Worm (Caenorhabditis elegans) whole organism, L4 larva: ENCODE results near the gene F22E5.8.
"Not testable (repeated sequence)": the region's sequence is repeated elsewhere in the genome, so short reads cannot be mapped to it uniquely, and the experiment has no call there.

ENCODE experiments used
- F26F4.8 ChIP-seq: fragments of 200-800 bp; sonication (Bioruptor generic); conservative IDR thresholded peaks from 2 replicates; pipeline ENCODE4 v1.3.6; 2022; ENCODE audit warnings: missing genetic modification characterization, missing compliant biosample characterization
- F37D6.2 ChIP-seq: sonication (generic microtip); optimal IDR thresholded peaks from 2 replicates; lab custom pipeline; 2016; ENCODE audit warnings: mild to moderate bottlenecking, missing genetic modification characterization, missing compliant biosample characterization
- F49E8.2 ChIP-seq: sonication (generic microtip); optimal IDR thresholded peaks from 2 replicates; lab custom pipeline; 2016; ENCODE audit warnings: missing compliant biosample characterization, mild to moderate bottlenecking, missing genetic modification characterization, borderline replicate concordance
- T20F7.1 ChIP-seq: fragments of 200-800 bp; sonication (Bioruptor generic); optimal IDR thresholded peaks from 2 replicates; lab custom pipeline; 2018; ENCODE audit warnings: mild to moderate bottlenecking, missing genetic modification characterization, missing compliant biosample characterization
- Y75B8A.6 ChIP-seq: fragments of 200-800 bp; sonication (Bioruptor generic); IDR thresholded peaks from 2 replicates; pipeline ENCODE4 v1.3.6; 2022; ENCODE audit warnings: missing genetic modification reagents, missing genetic modification characterization, missing compliant biosample characterization
- aly-2 ChIP-seq: sonication (generic microtip); optimal IDR thresholded peaks from 2 replicates; lab custom pipeline; 2018; ENCODE audit warnings: missing biosample characterization, missing genetic modification characterization
- ama-1 ChIP-seq: fragments of 150-350 bp; optimal IDR thresholded peaks from 2 replicates; lab custom pipeline; 2014; ENCODE audit warnings: inconsistent platforms, mixed read lengths
- arid-1 ChIP-seq: fragments of 200-800 bp; sonication (Bioruptor generic); conservative IDR thresholded peaks from 2 replicates; pipeline ENCODE4 v1.3.6; 2022; ENCODE audit warnings: missing genetic modification reagents, missing genetic modification characterization, missing compliant biosample characterization
- attf-4 ChIP-seq: sonication (generic microtip); optimal IDR thresholded peaks from 3 replicates; lab custom pipeline; 2017; ENCODE audit warnings: missing biosample characterization, missing genetic modification characterization
- ceh-20 ChIP-seq: fragments of 200-800 bp; sonication (Bioruptor generic); IDR thresholded peaks from 2 replicates; pipeline ENCODE4 v1.3.6; 2022; ENCODE audit warnings: missing genetic modification reagents, missing genetic modification characterization, missing compliant biosample characterization
- ceh-32 ChIP-seq: sonication (generic microtip); optimal IDR thresholded peaks from 2 replicates; lab custom pipeline; 2016; ENCODE audit warnings: mild to moderate bottlenecking, missing genetic modification characterization, missing compliant biosample characterization; ENCODE audit not compliant: poor library complexity
- ceh-44 ChIP-seq: fragments of 200-800 bp; sonication (Bioruptor generic); IDR thresholded peaks from 2 replicates; pipeline ENCODE4 v1.3.6; 2022; ENCODE audit warnings: missing genetic modification reagents, missing genetic modification characterization, missing compliant biosample characterization
- ctbp-1 ChIP-seq: fragments of 200-800 bp; sonication (Bioruptor generic); IDR thresholded peaks from 2 replicates; pipeline ENCODE4 v1.3.6; 2022; ENCODE audit warnings: missing genetic modification reagents, missing genetic modification characterization, missing compliant biosample characterization
- daf-12 ChIP-seq: fragments of 150-350 bp; optimal IDR thresholded peaks from 2 replicates; lab custom pipeline; 2014; ENCODE audit warnings: missing biosample characterization, missing genetic modification reagents, missing genetic modification characterization
- daf-16 ChIP-seq, 3 experiments: sonication (generic microtip); optimal IDR thresholded peaks; 2 replicates each; lab custom pipeline; 2016 to 2017; ENCODE audit warnings: missing genetic modification characterization in 3 of 3, missing genetic modification reagents in 3 of 3, mild to moderate bottlenecking in 2 of 3, missing compliant biosample characterization in 2 of 3, missing biosample characterization in 1 of 3, moderate library complexity in 1 of 3
- daf-19 ChIP-seq: fragments of 200-800 bp; sonication (Bioruptor generic); conservative IDR thresholded peaks from 2 replicates; pipeline ENCODE4 v1.3.6; 2022; ENCODE audit warnings: missing genetic modification characterization, missing compliant biosample characterization
- dmd-9 ChIP-seq: fragments of 200-800 bp; sonication (Bioruptor generic); IDR thresholded peaks from 2 replicates; pipeline ENCODE4 v1.3.6; 2022; ENCODE audit warnings: missing genetic modification reagents, missing genetic modification characterization, missing compliant biosample characterization
- dpl-1 ChIP-seq: fragments of 150-350 bp; optimal IDR thresholded peaks from 2 replicates; lab custom pipeline; 2014; ENCODE audit warnings: missing biosample characterization, missing genetic modification reagents, missing genetic modification characterization
- egl-27 ChIP-seq: sonication (generic microtip); optimal IDR thresholded peaks from 3 replicates; lab custom pipeline; 2017; ENCODE audit warnings: missing biosample characterization, missing genetic modification reagents, missing genetic modification characterization
- egl-43 ChIP-seq: fragments of 200-800 bp; sonication (Bioruptor generic); IDR thresholded peaks from 2 replicates; pipeline ENCODE4 v1.3.6; 2022; ENCODE audit warnings: missing genetic modification reagents, missing genetic modification characterization, missing compliant biosample characterization
- fkh-10 ChIP-seq: fragments of 150-350 bp; optimal IDR thresholded peaks from 2 replicates; lab custom pipeline; 2014; ENCODE audit warnings: missing biosample characterization, missing genetic modification reagents, missing genetic modification characterization
- hlh-11 ChIP-seq: fragments of 200-800 bp; sonication (Bioruptor generic); optimal IDR thresholded peaks from 2 replicates; lab custom pipeline; 2018; ENCODE audit warnings: mild to moderate bottlenecking, missing genetic modification characterization, missing compliant biosample characterization
- hmg-1.1 ChIP-seq: fragments of 200-800 bp; sonication (Bioruptor generic); IDR thresholded peaks from 2 replicates; pipeline ENCODE4 v1.3.6; 2022; ENCODE audit warnings: missing genetic modification reagents, missing genetic modification characterization, missing compliant biosample characterization
- lin-13 ChIP-seq: fragments of 150-350 bp; optimal IDR thresholded peaks from 2 replicates; lab custom pipeline; 2014; ENCODE audit warnings: missing biosample characterization, missing genetic modification reagents, missing genetic modification characterization
- lin-15B ChIP-seq: fragments of 150-350 bp; sonication (generic microtip); optimal IDR thresholded peaks from 3 replicates; lab custom pipeline; 2014; ENCODE audit warnings: missing biosample characterization, missing genetic modification characterization
- lin-29 ChIP-seq: fragments of 200-800 bp; sonication (Bioruptor generic); IDR thresholded peaks from 2 replicates; pipeline ENCODE4 v1.3.6; 2022; ENCODE audit warnings: missing genetic modification reagents, missing genetic modification characterization, missing compliant biosample characterization
- lin-38 ChIP-seq: fragments of 200-800 bp; sonication (Bioruptor generic); IDR thresholded peaks from 2 replicates; pipeline ENCODE4 v1.3.6; 2022; ENCODE audit warnings: missing genetic modification reagents, missing genetic modification characterization, missing compliant biosample characterization
- mep-1 ChIP-seq: fragments of 150-350 bp; sonication (generic microtip); optimal IDR thresholded peaks from 3 replicates; lab custom pipeline; 2014; ENCODE audit warnings: missing biosample characterization, missing genetic modification characterization
- mxl-2 ChIP-seq: fragments of 200-800 bp; sonication (Bioruptor generic); conservative IDR thresholded peaks from 2 replicates; pipeline ENCODE4 v1.3.6; 2022; ENCODE audit warnings: missing genetic modification reagents, missing genetic modification characterization, missing compliant biosample characterization
- nhr-11 ChIP-seq: fragments of 150-350 bp; optimal IDR thresholded peaks from 2 replicates; lab custom pipeline; 2014; ENCODE audit warnings: missing biosample characterization, missing genetic modification characterization
- nhr-28 ChIP-seq: fragments of 150-350 bp; optimal IDR thresholded peaks from 2 replicates; lab custom pipeline; 2014; ENCODE audit warnings: missing biosample characterization, missing genetic modification characterization
- nhr-41 ChIP-seq: fragments of 200-800 bp; sonication (Bioruptor generic); IDR thresholded peaks from 2 replicates; pipeline ENCODE4 v1.3.6; 2022; ENCODE audit warnings: missing genetic modification reagents, missing genetic modification characterization, missing compliant biosample characterization
- nhr-42 ChIP-seq: fragments of 200-800 bp; sonication (Bioruptor generic); IDR thresholded peaks from 2 replicates; pipeline ENCODE4 v1.3.6; 2022; ENCODE audit warnings: missing genetic modification characterization, missing compliant biosample characterization
- nhr-48 ChIP-seq: sonication (generic microtip); optimal IDR thresholded peaks from 2 replicates; lab custom pipeline; 2016; ENCODE audit warnings: mild to moderate bottlenecking, missing genetic modification characterization, missing compliant biosample characterization
- nhr-76 ChIP-seq: fragments of 150-350 bp; optimal IDR thresholded peaks from 2 replicates; lab custom pipeline; 2014; ENCODE audit warnings: missing biosample characterization, missing genetic modification characterization
- nhr-77 ChIP-seq: fragments of 150-350 bp; optimal IDR thresholded peaks from 2 replicates; lab custom pipeline; 2014; ENCODE audit warnings: missing biosample characterization, missing genetic modification characterization
- php-3 ChIP-seq: fragments of 200-800 bp; sonication (Bioruptor generic); IDR thresholded peaks from 2 replicates; pipeline ENCODE4 v1.3.6; 2022; ENCODE audit warnings: missing genetic modification reagents, missing genetic modification characterization, missing compliant biosample characterization
- sdz-12 ChIP-seq: fragments of 200-800 bp; sonication (Bioruptor generic); optimal IDR thresholded peaks from 2 replicates; lab custom pipeline; 2018; ENCODE audit warnings: mild to moderate bottlenecking, missing genetic modification characterization, missing compliant biosample characterization
- skn-1 ChIP-seq: fragments of 150-350 bp; optimal IDR thresholded peaks from 2 replicates; lab custom pipeline; 2014; ENCODE audit warnings: missing biosample characterization, missing genetic modification characterization
- vab-7 ChIP-seq: fragments of 200-800 bp; sonication (Bioruptor generic); IDR thresholded peaks from 2 replicates; pipeline ENCODE4 v1.3.6; 2022; ENCODE audit warnings: missing genetic modification reagents, missing genetic modification characterization, missing compliant biosample characterization
- zfp-3 ChIP-seq: fragments of 200-800 bp; sonication (Bioruptor generic); conservative IDR thresholded peaks from 2 replicates; pipeline ENCODE4 v1.3.6; 2022; ENCODE audit warnings: missing genetic modification reagents, missing genetic modification characterization, missing compliant biosample characterization
- zip-2 ChIP-seq: fragments of 150-350 bp; optimal IDR thresholded peaks from 2 replicates; lab custom pipeline; 2014; ENCODE audit warnings: missing biosample characterization, missing genetic modification characterization
- ztf-11 ChIP-seq: fragments of 150-350 bp; optimal IDR thresholded peaks from 2 replicates; lab custom pipeline; 2014; ENCODE audit warnings: missing biosample characterization, missing genetic modification characterization
- ztf-7 ChIP-seq: fragments of 150-350 bp; optimal IDR thresholded peaks from 2 replicates; lab custom pipeline; 2014; ENCODE audit warnings: missing biosample characterization, missing genetic modification characterization

Gene F22E5.8

DNA sequence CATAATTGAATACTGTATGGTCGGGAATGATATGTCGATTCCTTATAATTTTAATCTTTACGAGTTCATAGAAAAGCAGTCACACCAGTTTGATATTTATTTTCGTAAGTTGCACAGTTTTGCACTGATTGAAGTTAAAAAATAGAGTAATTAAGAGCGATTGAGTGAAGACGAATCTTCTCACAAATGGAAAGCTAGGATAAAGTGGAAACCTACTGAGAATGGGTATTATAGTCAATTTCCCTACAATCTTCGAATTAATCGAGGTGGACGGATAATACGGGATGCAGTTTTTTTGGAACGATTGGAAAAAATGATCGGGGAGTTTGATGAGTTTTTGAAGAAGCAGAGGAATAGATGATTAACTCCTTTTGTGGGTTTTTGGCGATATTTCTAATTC is 1.1 kb downstream of the F22E5.8 start, which contains the start of gene F22E5.23 (continued):
- TF ChIP-seq attf-4 (tag; lab: Kevin White, UChicago) (no peak), mep-1 (tag; lab: Kevin White, UChicago) (no peak), ztf-11 (tag; lab: Kevin White, UChicago) (no peak), fkh-10 (GFP tag; lab: Kevin White, UChicago) (no peak)
- TF ChIP-seq, all 104 proteins: peak for 0

DNA sequence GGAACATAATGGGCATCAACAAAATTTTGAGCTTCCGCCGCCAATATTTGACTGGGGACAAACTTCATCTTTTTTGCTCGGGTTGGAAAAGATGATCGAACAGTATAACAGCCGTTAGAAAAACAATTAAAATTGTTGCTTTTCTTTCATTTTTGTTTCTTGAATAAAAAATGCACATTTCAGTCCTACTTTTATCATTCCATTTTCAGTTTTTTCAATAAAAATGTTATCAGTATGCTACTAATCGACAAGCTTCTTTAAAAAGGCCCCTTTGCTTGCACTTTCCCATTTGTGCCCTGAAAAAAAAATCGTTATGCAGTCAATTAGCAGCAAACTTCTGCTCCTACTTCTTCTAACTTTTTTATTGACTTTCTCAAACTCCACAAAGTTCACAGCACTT is 1.9 kb downstream of the F22E5.8 start, which contains the start of gene F22E5.7:
TSS of gene F22E5.7 (plus strand) at position 301 of the 400 bp plus-strand sequence.
- TF ChIP-seq ceh-32 (tag; lab: Kevin White, UChicago) (no peak), ztf-11 (tag; lab: Kevin White, UChicago) (no peak), nhr-76 (no peak)

DNA sequence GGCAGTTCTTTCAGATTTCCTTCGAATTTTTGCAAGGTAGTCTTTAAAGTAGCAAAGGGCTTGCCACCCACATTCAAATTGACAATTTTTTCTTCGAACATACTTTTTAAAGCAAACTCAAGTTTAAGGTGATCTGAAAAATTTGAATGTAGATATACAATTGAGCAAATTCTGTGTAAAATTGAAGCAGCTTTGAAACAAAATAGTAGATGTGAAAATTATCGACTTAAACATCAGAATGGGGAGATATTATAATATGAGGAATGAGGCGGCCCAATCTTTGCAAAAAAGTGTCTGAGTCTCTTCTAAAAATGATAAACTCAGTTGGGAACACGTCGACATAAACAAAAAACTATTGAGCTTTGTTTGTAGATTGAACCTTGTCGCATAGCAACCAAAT is 4.7 kb downstream of the F22E5.8 start, which contains the start of gene F22E5.11:
TSS of gene F22E5.11 (minus strand) at position 101 of the 400 bp plus-strand sequence.
- no peak for TF ChIP-seq zfp-3 (GFP tag; lab: Robert Waterston, UW)
- TF ChIP-seq F37D6.2 (tag; lab: Kevin White, UChicago) = no peak
- no peak for TF ChIP-seq skn-1 (tag; lab: Kevin White, UChicago)
- TF ChIP-seq mxl-2 (GFP tag; lab: Robert Waterston, UW) = no peak
- no peak for TF ChIP-seq dmd-9 (GFP tag; lab: Robert Waterston, UW)
- no peak for TF ChIP-seq nhr-42 (GFP tag; lab: Robert Waterston, UW)
- no peak for TF ChIP-seq ceh-32 (tag; lab: Kevin White, UChicago)
- no peak for TF ChIP-seq aly-2 (tag; lab: Kevin White, UChicago)
- no peak for TF ChIP-seq ctbp-1
- TF ChIP-seq arid-1 (GFP tag; lab: Robert Waterston, UW) = no peak
- no peak for TF ChIP-seq ama-1 (lab: Kevin White, UChicago)
- no peak for TF ChIP-seq nhr-41 (GFP tag; lab: Robert Waterston, UW)
- TF ChIP-seq ztf-7 (tag; lab: Kevin White, UChicago) = no peak
- TF ChIP-seq lin-15B (tag; lab: Kevin White, UChicago) = no peak
- TF ChIP-seq daf-12 (tag; lab: Kevin White, UChicago) = no peak
- no peak for TF ChIP-seq lin-38
- TF ChIP-seq egl-43 = no peak
- TF ChIP-seq nhr-77 (tag; lab: Kevin White, UChicago) = no peak

DNA sequence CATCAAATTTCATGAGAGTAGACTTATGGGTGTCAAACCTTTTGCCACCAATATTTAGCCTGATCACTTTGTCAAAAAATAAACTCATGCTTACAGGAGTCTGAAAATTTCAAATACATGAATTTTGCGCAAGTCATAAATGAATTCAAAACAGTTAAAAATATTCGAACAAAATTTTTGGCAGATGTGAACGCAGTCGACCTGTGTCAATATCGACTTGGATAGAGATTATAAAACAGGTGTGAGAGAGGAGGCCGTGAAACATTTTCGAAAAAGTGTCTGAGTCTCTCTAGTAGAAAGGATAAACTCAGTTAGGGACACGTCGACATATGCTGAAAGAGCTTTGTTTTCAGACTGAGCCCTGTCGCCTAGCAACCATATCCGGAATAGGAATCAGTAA is 6.9 kb downstream of the F22E5.8 start, which contains the start of gene F22E5.12:
TSS of gene F22E5.12 (minus strand) at position 101 of the 400 bp plus-strand sequence.
- TF ChIP-seq nhr-48 (tag; lab: Kevin White, UChicago); F49E8.2 (tag; lab: Kevin White, UChicago); lin-29 (GFP tag; lab: Robert Waterston, UW): not testable (repeated sequence)

DNA sequence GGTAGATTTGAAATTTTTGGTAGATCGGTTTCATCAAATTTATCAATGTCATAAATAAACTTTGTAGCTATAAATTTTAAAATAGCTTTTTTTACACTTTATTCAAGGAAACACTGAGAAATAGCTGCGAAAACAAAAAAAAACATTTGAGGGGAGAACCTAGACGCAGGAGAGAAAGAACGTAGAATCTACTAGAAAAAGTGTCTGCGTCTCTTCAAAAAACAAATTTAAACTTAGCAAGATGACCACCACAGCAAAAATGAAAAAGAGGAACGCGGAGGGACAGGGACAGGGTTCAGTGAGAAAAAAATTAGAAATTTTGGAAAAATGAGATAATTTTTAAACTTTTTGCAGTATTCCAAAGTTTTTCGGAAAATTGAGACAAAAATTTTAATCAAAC is 9.2 kb downstream of the F22E5.8 start:
- TF ChIP-seq lin-13 (GFP tag; lab: Kevin White, UChicago) (no peak), ceh-20 (0 out of 2 replicates have a peak, but pooled peaks have one; percentile 19), sdz-12 (GFP tag; lab: Kevin White, UChicago) (no peak), nhr-28 (peak; percentile 0), F26F4.8 (GFP tag; lab: Robert Waterston, UW) (no peak), dpl-1 (no peak), T20F7.1 (no peak), nhr-77 (tag; lab: Kevin White, UChicago) (no peak), hlh-11 (tag; lab: Kevin White, UChicago) (peak; percentile 10), ceh-44 (GFP tag; lab: Robert Waterston, UW) (no peak), nhr-76 (no peak), hmg-1.1 (GFP tag; lab: Robert Waterston, UW) (peak; percentile 48; the same call in 1 of the 2 replicates), daf-16 (GFP tag; optimal IDR thresholded peaks at IDR 0.05; lab: Kevin White, UChicago) (peak in 1 of 2 experiments; percentile 60), daf-16 (tag; optimal IDR thresholded peaks at IDR 0.05; lab: Kevin White, UChicago) (no peak), Y75B8A.6 (no peak), nhr-11 (peak; percentile 19), egl-27 (tag; lab: Kevin White, UChicago) (no peak), vab-7 (GFP tag; lab: Robert Waterston, UW) (no peak), zip-2 (tag; lab: Kevin White, UChicago) (no peak), php-3 (GFP tag; lab: Robert Waterston, UW) (no peak), daf-19 (GFP tag; lab: Robert Waterston, UW) (no peak)
